Fruit fly (Drosophila melanogaster) S2 (cell line): ENCODE measurements around the gene CG43139.

Source experiments
- CG8478 ChIP-seq: fragments of >200 bp; optimal IDR thresholded peaks from 2 replicates; lab custom pipeline; 2018
- CTCF ChIP-seq, 2 experiments: fragments of >200 bp; optimal IDR thresholded peaks; 2 replicates each; lab custom pipeline; 2018

DNA sequence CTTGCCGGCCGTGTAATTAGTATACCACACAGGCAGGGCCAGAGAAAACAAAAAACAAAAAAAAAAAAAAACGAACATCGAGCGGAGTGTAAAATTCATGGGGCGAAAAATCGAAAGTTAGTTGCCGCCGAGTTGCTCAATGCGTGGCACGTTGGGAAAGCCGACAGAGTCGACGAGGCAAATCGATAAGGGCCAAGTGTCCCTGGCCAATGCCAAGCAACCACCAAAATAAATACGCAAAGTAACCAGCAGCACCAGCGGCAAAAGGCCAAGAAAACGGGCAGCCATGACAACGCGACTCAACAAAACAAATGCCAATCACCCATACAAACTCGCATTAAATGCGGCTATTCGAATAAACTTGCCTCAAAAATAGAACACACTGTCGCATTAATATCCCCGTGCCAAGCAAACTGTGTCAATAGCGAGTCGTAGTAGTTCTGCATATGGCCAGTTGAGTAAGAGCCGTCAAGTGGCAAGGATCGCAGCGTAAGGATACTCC is 18.6 kb upstream of the CG43139 start, which contains the start of gene CG12885:
- TF ChIP-seq CG8478 (lab: Kevin White, UChicago) (no peak), CTCF (optimal IDR thresholded peaks at IDR 0.05; lab: Kevin White, UChicago) (no peak)
